Worm (Caenorhabditis elegans) whole organism, L4 larva: ENCODE data around the gene R12C12.6.

ENCODE experiments used
- F44E2.7 ChIP-seq: fragments of 200-800 bp; sonication (Bioruptor generic); IDR thresholded peaks from 2 replicates; pipeline ENCODE4 v2.1.2; 2022; ENCODE audit warnings: missing genetic modification characterization, missing compliant biosample characterization
- F49E8.2 ChIP-seq: sonication (generic microtip); optimal IDR thresholded peaks from 2 replicates; lab custom pipeline; 2016; ENCODE audit warnings: missing compliant biosample characterization, mild to moderate bottlenecking, missing genetic modification characterization, borderline replicate concordance
- R02D3.7 ChIP-seq: fragments of 150-350 bp; sonication (generic microtip); optimal IDR thresholded peaks from 3 replicates; lab custom pipeline; 2014; ENCODE audit warnings: missing biosample characterization, missing genetic modification characterization
- T26A8.4 ChIP-seq: fragments of 200-800 bp; sonication (Bioruptor generic); IDR thresholded peaks from 2 replicates; pipeline ENCODE4 v1.3.6; 2022; ENCODE audit warnings: missing genetic modification characterization, missing compliant biosample characterization
- Y48G9A.11 ChIP-seq: fragments of 200-800 bp; sonication (Bioruptor generic); IDR thresholded peaks from 2 replicates; pipeline ENCODE4 v1.3.6; 2022; ENCODE audit warnings: missing genetic modification reagents, missing genetic modification characterization, missing compliant biosample characterization
- ZK337.2 ChIP-seq: fragments of 200-800 bp; sonication (Bioruptor generic); IDR thresholded peaks from 2 replicates; pipeline ENCODE4 v1.3.6; 2022; ENCODE audit warnings: missing genetic modification reagents, missing genetic modification characterization, missing compliant biosample characterization
- aha-1 ChIP-seq: fragments of 150-350 bp; peaks from one replicate; lab custom pipeline; 2014; ENCODE audit warnings: missing biosample characterization, missing genetic modification characterization
- aly-2 ChIP-seq: sonication (generic microtip); optimal IDR thresholded peaks from 2 replicates; lab custom pipeline; 2018; ENCODE audit warnings: missing biosample characterization, missing genetic modification characterization
- ama-1 ChIP-seq: fragments of 150-350 bp; optimal IDR thresholded peaks from 2 replicates; lab custom pipeline; 2014; ENCODE audit warnings: inconsistent platforms, mixed read lengths
- attf-4 ChIP-seq: sonication (generic microtip); optimal IDR thresholded peaks from 3 replicates; lab custom pipeline; 2017; ENCODE audit warnings: missing biosample characterization, missing genetic modification characterization
- ceh-44 ChIP-seq: fragments of 200-800 bp; sonication (Bioruptor generic); IDR thresholded peaks from 2 replicates; pipeline ENCODE4 v1.3.6; 2022; ENCODE audit warnings: missing genetic modification reagents, missing genetic modification characterization, missing compliant biosample characterization
- ceh-82 ChIP-seq: sonication (generic microtip); optimal IDR thresholded peaks from 2 replicates; lab custom pipeline; 2017; ENCODE audit warnings: missing biosample characterization, missing genetic modification characterization
- ces-1 ChIP-seq: fragments of 150-350 bp; sonication (generic microtip); optimal IDR thresholded peaks from 4 replicates; lab custom pipeline; 2014; ENCODE audit warnings: missing biosample characterization, missing genetic modification reagents, missing genetic modification characterization
- daf-16 ChIP-seq, 3 experiments: sonication (generic microtip); optimal IDR thresholded peaks; 2 replicates each; lab custom pipeline; 2016 to 2017; ENCODE audit warnings: missing genetic modification characterization in 3 of 3, missing genetic modification reagents in 3 of 3, mild to moderate bottlenecking in 2 of 3, missing compliant biosample characterization in 2 of 3, missing biosample characterization in 1 of 3, moderate library complexity in 1 of 3
- daf-19 ChIP-seq: fragments of 200-800 bp; sonication (Bioruptor generic); conservative IDR thresholded peaks from 2 replicates; pipeline ENCODE4 v1.3.6; 2022; ENCODE audit warnings: missing genetic modification characterization, missing compliant biosample characterization
- daf-8 ChIP-seq: fragments of 200-800 bp; sonication (Bioruptor generic); IDR thresholded peaks from 2 replicates; pipeline ENCODE4 v1.3.6; 2022; ENCODE audit warnings: missing genetic modification characterization, missing compliant biosample characterization
- dmd-9 ChIP-seq: fragments of 200-800 bp; sonication (Bioruptor generic); IDR thresholded peaks from 2 replicates; pipeline ENCODE4 v1.3.6; 2022; ENCODE audit warnings: missing genetic modification reagents, missing genetic modification characterization, missing compliant biosample characterization
- dpl-1 ChIP-seq: fragments of 150-350 bp; optimal IDR thresholded peaks from 2 replicates; lab custom pipeline; 2014; ENCODE audit warnings: missing biosample characterization, missing genetic modification reagents, missing genetic modification characterization
- duxl-1 ChIP-seq: sonication (generic microtip); optimal IDR thresholded peaks from 2 replicates; lab custom pipeline; 2016; ENCODE audit warnings: mild to moderate bottlenecking, missing genetic modification characterization, moderate library complexity, missing compliant biosample characterization; ENCODE audit not compliant: poor library complexity
- fos-1 ChIP-seq: fragments of 150-350 bp; optimal IDR thresholded peaks from 2 replicates; lab custom pipeline; 2014; ENCODE audit warnings: missing biosample characterization, missing genetic modification characterization
- hif-1 ChIP-seq, 2 experiments: sonication (generic microtip); optimal IDR thresholded peaks; 2 replicates each; lab custom pipeline; 2016 to 2017; ENCODE audit warnings: missing compliant biosample characterization in 2 of 2, missing genetic modification characterization in 2 of 2, missing genetic modification reagents in 2 of 2, missing genotype in 2 of 2, mild to moderate bottlenecking in 1 of 2
- hlh-11 ChIP-seq: fragments of 200-800 bp; sonication (Bioruptor generic); optimal IDR thresholded peaks from 2 replicates; lab custom pipeline; 2018; ENCODE audit warnings: mild to moderate bottlenecking, missing genetic modification characterization, missing compliant biosample characterization
- hlh-30 ChIP-seq: sonication (generic microtip); optimal IDR thresholded peaks from 2 replicates; lab custom pipeline; 2017; ENCODE audit warnings: antibody characterized with exemption, mild to moderate bottlenecking, missing genetic modification characterization, missing compliant biosample characterization; ENCODE audit not compliant: insufficient read depth
- hmg-1.1 ChIP-seq: fragments of 200-800 bp; sonication (Bioruptor generic); IDR thresholded peaks from 2 replicates; pipeline ENCODE4 v1.3.6; 2022; ENCODE audit warnings: missing genetic modification reagents, missing genetic modification characterization, missing compliant biosample characterization
- lin-1 ChIP-seq: fragments of 200-800 bp; sonication (Bioruptor generic); IDR thresholded peaks from 2 replicates; pipeline ENCODE4 v1.3.6; 2022; ENCODE audit warnings: missing genetic modification reagents, missing genetic modification characterization, missing compliant biosample characterization
- lin-15B ChIP-seq: fragments of 150-350 bp; sonication (generic microtip); optimal IDR thresholded peaks from 3 replicates; lab custom pipeline; 2014; ENCODE audit warnings: missing biosample characterization, missing genetic modification characterization
- lin-29 ChIP-seq: fragments of 200-800 bp; sonication (Bioruptor generic); IDR thresholded peaks from 2 replicates; pipeline ENCODE4 v1.3.6; 2022; ENCODE audit warnings: missing genetic modification reagents, missing genetic modification characterization, missing compliant biosample characterization
- lsy-2 ChIP-seq, 2 experiments: fragments of 150-350 bp in 1 of 2; sonication (generic microtip) in 1 of 2; optimal IDR thresholded peaks; 2 replicates each; lab custom pipeline; 2014 to 2017; ENCODE audit warnings: missing biosample characterization in 2 of 2, missing genetic modification characterization in 2 of 2
- madf-9 ChIP-seq: fragments of 200-800 bp; sonication (Bioruptor generic); conservative IDR thresholded peaks from 2 replicates; pipeline ENCODE4 v1.3.6; 2022; ENCODE audit warnings: missing genetic modification reagents, missing genetic modification characterization, missing compliant biosample characterization
- mep-1 ChIP-seq: fragments of 150-350 bp; sonication (generic microtip); optimal IDR thresholded peaks from 3 replicates; lab custom pipeline; 2014; ENCODE audit warnings: missing biosample characterization, missing genetic modification characterization
- mes-2 ChIP-seq: sonication (generic microtip); optimal IDR thresholded peaks from 2 replicates; lab custom pipeline; 2016; ENCODE audit warnings: missing genotype, mild to moderate bottlenecking, missing genetic modification characterization, missing compliant biosample characterization; ENCODE audit not compliant: poor library complexity, severe bottlenecking
- mxl-3 ChIP-seq: fragments of 200-800 bp; sonication (Bioruptor generic); optimal IDR thresholded peaks from 2 replicates; lab custom pipeline; 2018; ENCODE audit warnings: mild to moderate bottlenecking, missing genetic modification characterization, missing compliant biosample characterization
- nhr-11 ChIP-seq: fragments of 150-350 bp; optimal IDR thresholded peaks from 2 replicates; lab custom pipeline; 2014; ENCODE audit warnings: missing biosample characterization, missing genetic modification characterization
- nhr-111 ChIP-seq: fragments of 200-800 bp; sonication (Bioruptor generic); optimal IDR thresholded peaks from 2 replicates; lab custom pipeline; 2018; ENCODE audit warnings: mild to moderate bottlenecking, missing genetic modification characterization, missing compliant biosample characterization
- nhr-48 ChIP-seq: sonication (generic microtip); optimal IDR thresholded peaks from 2 replicates; lab custom pipeline; 2016; ENCODE audit warnings: mild to moderate bottlenecking, missing genetic modification characterization, missing compliant biosample characterization
- nhr-76 ChIP-seq: fragments of 150-350 bp; optimal IDR thresholded peaks from 2 replicates; lab custom pipeline; 2014; ENCODE audit warnings: missing biosample characterization, missing genetic modification characterization
- pqm-1 ChIP-seq: sonication (generic microtip); optimal IDR thresholded peaks from 2 replicates; lab custom pipeline; 2017; ENCODE audit warnings: missing biosample characterization, missing genetic modification characterization
- set-16 ChIP-seq: fragments of 200-800 bp; sonication (Bioruptor generic); IDR thresholded peaks from 2 replicates; pipeline ENCODE4 v1.3.6; 2022; ENCODE audit warnings: missing genetic modification reagents, missing genetic modification characterization, missing compliant biosample characterization
- spr-1 ChIP-seq: sonication (generic microtip); optimal IDR thresholded peaks from 2 replicates; lab custom pipeline; 2016; ENCODE audit warnings: mild to moderate bottlenecking, missing genetic modification characterization, missing compliant biosample characterization
- tra-1 ChIP-seq: fragments of 200-800 bp; sonication (Bioruptor generic); IDR thresholded peaks from 2 replicates; pipeline ENCODE4 v1.3.6; 2022; ENCODE audit warnings: missing genetic modification reagents, missing genetic modification characterization, missing compliant biosample characterization
- unc-130 ChIP-seq: sonication (generic microtip); optimal IDR thresholded peaks from 2 replicates; lab custom pipeline; 2016; ENCODE audit warnings: missing genetic modification reagents, missing genetic modification characterization, missing compliant biosample characterization
- unc-39 ChIP-seq: sonication (generic microtip); optimal IDR thresholded peaks from 2 replicates; lab custom pipeline; 2017; ENCODE audit warnings: missing biosample characterization, missing genetic modification characterization
- unc-62 ChIP-seq, 3 experiments: fragments of 150-350 bp in 1 of 3; sonication (generic microtip); optimal IDR thresholded peaks in 2 of 3; peaks in 1 of 3; 1 replicate in 1 of 3; 2 replicates in 2 of 3; lab custom pipeline; 2014 to 2017; ENCODE audit warnings: missing biosample characterization in 3 of 3, missing genetic modification characterization in 3 of 3, missing genetic modification reagents in 3 of 3, missing genotype in 1 of 3
- zag-1 ChIP-seq: fragments of 150-350 bp; optimal IDR thresholded peaks from 2 replicates; lab custom pipeline; 2014; ENCODE audit warnings: missing biosample characterization, missing genetic modification characterization
- zip-11 ChIP-seq: fragments of 200-800 bp; sonication (Bioruptor generic); IDR thresholded peaks from 2 replicates; pipeline ENCODE4 v1.3.6; 2022; ENCODE audit warnings: missing genetic modification characterization, missing compliant biosample characterization
- ztf-11 ChIP-seq: fragments of 150-350 bp; optimal IDR thresholded peaks from 2 replicates; lab custom pipeline; 2014; ENCODE audit warnings: missing biosample characterization, missing genetic modification characterization
- ztf-7 ChIP-seq: fragments of 150-350 bp; optimal IDR thresholded peaks from 2 replicates; lab custom pipeline; 2014; ENCODE audit warnings: missing biosample characterization, missing genetic modification characterization

The R12C12.6 gene

ce11 chrII:6047639-6048159 is at the start of gene R12C12.6, which contains the start of gene ran-5 (continued):
- peak in 1 of 2 experiments; percentile 46 for TF ChIP-seq daf-16 (GFP tag; optimal IDR thresholded peaks at IDR 0.05; lab: Kevin White, UChicago)
- peak; percentile 68 for TF ChIP-seq daf-16 (tag; optimal IDR thresholded peaks at IDR 0.05; lab: Kevin White, UChicago)
- TF ChIP-seq, all 104 proteins: peak for 47

ce11 chrII:6097441-6097840 is 49.8 kb upstream of the R12C12.6 start, which contains the start of the genes tpp-2 and rbbp-5:
Gene tpp-2 (minus strand): TSS chrII:6097597.
Gene rbbp-5 (plus strand): TSS chrII:6097830.
- TF ChIP-seq pqm-1 (tag; lab: Kevin White, UChicago): no peak
- peak; percentile 18 for TF ChIP-seq mxl-3 (GFP tag; lab: Kevin White, UChicago)
- TF ChIP-seq daf-16 (GFP tag; optimal IDR thresholded peaks at IDR 0.05; lab: Kevin White, UChicago): peak in 1 of 2 experiments; percentile 61
- peak; percentile 79 for TF ChIP-seq daf-16 (tag; optimal IDR thresholded peaks at IDR 0.05; lab: Kevin White, UChicago)
- TF ChIP-seq T26A8.4 (GFP tag; lab: Robert Waterston, UW): no peak
- TF ChIP-seq ZK337.2 (GFP tag; lab: Robert Waterston, UW): peak; percentile 84
- TF ChIP-seq aly-2: no peak
- no peak for TF ChIP-seq hlh-11 (tag; lab: Kevin White, UChicago)
- peak; percentile 97 for TF ChIP-seq mes-2 (tag; lab: Kevin White, UChicago)
- peak; percentile 30; the same call in 1 of the 2 replicates for TF ChIP-seq Y48G9A.11 (GFP tag; lab: Robert Waterston, UW)
- TF ChIP-seq nhr-111 (GFP tag; lab: Kevin White, UChicago): no peak
- no peak for TF ChIP-seq hlh-30
- TF ChIP-seq attf-4: no peak
- no peak for TF ChIP-seq ama-1 (lab: Kevin White, UChicago)
- TF ChIP-seq duxl-1: no peak
- TF ChIP-seq F44E2.7 (GFP tag; lab: Robert Waterston, UW): no peak
- peak; percentile 3 for TF ChIP-seq F49E8.2 (tag; lab: Kevin White, UChicago)
- no peak for TF ChIP-seq nhr-11 (tag; lab: Kevin White, UChicago)
- no peak for TF ChIP-seq zag-1 (tag; lab: Kevin White, UChicago)
- TF ChIP-seq nhr-76 (tag; lab: Kevin White, UChicago): no peak
- no peak for TF ChIP-seq lin-1
- no peak for TF ChIP-seq mep-1 (tag; lab: Kevin White, UChicago)
- no peak for TF ChIP-seq zip-11 (GFP tag; lab: Robert Waterston, UW)
- no peak for TF ChIP-seq lin-15B (tag; lab: Kevin White, UChicago)
- no peak for TF ChIP-seq nhr-48 (tag; lab: Kevin White, UChicago)
- no peak for TF ChIP-seq daf-19
- peak; percentile 88 for TF ChIP-seq unc-130 (GFP tag; lab: Kevin White, UChicago)
- TF ChIP-seq madf-9 (GFP tag; lab: Robert Waterston, UW): peak; percentile 61; the same call in 1 of the 2 replicates
- TF ChIP-seq fos-1 (tag; lab: Kevin White, UChicago): no peak
- no peak for TF ChIP-seq daf-8 (GFP tag; lab: Robert Waterston, UW)
- TF ChIP-seq hif-1 (tag; optimal IDR thresholded peaks at IDR 0.05; lab: Kevin White, UChicago): no peak
- TF ChIP-seq ztf-11 (tag; lab: Kevin White, UChicago): no peak
- TF ChIP-seq spr-1 (tag; lab: Kevin White, UChicago): peak; percentile 4
- TF ChIP-seq dpl-1 (GFP tag; lab: Kevin White, UChicago): peak; percentile 78
- no peak for TF ChIP-seq unc-39
- no peak for TF ChIP-seq hmg-1.1
- no peak for TF ChIP-seq ces-1
- no peak for TF ChIP-seq ztf-7 (tag; lab: Kevin White, UChicago)
- TF ChIP-seq lsy-2 (tag; optimal IDR thresholded peaks at IDR 0.05; lab: Kevin White, UChicago): peak in 1 of 2 experiments; percentile 70
- TF ChIP-seq dmd-9 (GFP tag; lab: Robert Waterston, UW): peak; percentile 56; the same call in 1 of the 2 replicates
- TF ChIP-seq R02D3.7 (tag; lab: Kevin White, UChicago): no peak
- TF ChIP-seq unc-62 (GFP tag; optimal IDR thresholded peaks at IDR 0.05 in 1 of 2; lab: Kevin White, UChicago): no peak
- TF ChIP-seq unc-62 (tag; optimal IDR thresholded peaks at IDR 0.05; lab: Kevin White, UChicago): no peak
- TF ChIP-seq set-16 (GFP tag; lab: Robert Waterston, UW): no peak
- TF ChIP-seq tra-1 (GFP tag; lab: Robert Waterston, UW): no peak
- TF ChIP-seq ceh-82 (tag; lab: Kevin White, UChicago): no peak
- no peak for TF ChIP-seq ceh-44 (GFP tag; lab: Robert Waterston, UW)
- TF ChIP-seq lin-29 (GFP tag; lab: Robert Waterston, UW): no peak
- peak; percentile 89 for TF ChIP-seq aha-1 (tag; lab: Kevin White, UChicago)
